Fruit fly (Drosophila melanogaster) whole organism, prepupa: ENCODE results near the gene CG33191.

ENCODE experiments used
- Blimp-1 ChIP-seq: fragments of 200-800 bp; sonication (Bioruptor generic); optimal IDR thresholded peaks from 3 replicates; lab custom pipeline; 2017; ENCODE audit warnings: missing biosample characterization, missing genetic modification characterization, mild to moderate bottlenecking, moderate library complexity, missing genetic modification reagents
- CG10631 ChIP-seq: fragments of 200-800 bp; sonication (Bioruptor generic); optimal IDR thresholded peaks from 2 replicates; lab custom pipeline; 2016; ENCODE audit warnings: missing biosample characterization, missing genetic modification characterization
- CG11294 ChIP-seq: fragments of 200-800 bp; sonication (Bioruptor generic); IDR thresholded peaks from 2 replicates; pipeline ENCODE4 v1.3.6; 2022; ENCODE audit warnings: missing biosample characterization, missing genetic modification characterization
- CG11902 ChIP-seq: fragments of 200-800 bp; sonication (Bioruptor generic); optimal IDR thresholded peaks from 3 replicates; lab custom pipeline; 2016; ENCODE audit warnings: missing biosample characterization, missing genetic modification characterization
- CG15336 ChIP-seq: fragments of 200-800 bp; sonication (Bioruptor generic); IDR thresholded peaks from 2 replicates; pipeline ENCODE4 v1.3.6; 2022; ENCODE audit warnings: missing biosample characterization, missing genetic modification characterization
- CG1621 ChIP-seq: fragments of 200-800 bp; sonication (Bioruptor generic); optimal IDR thresholded peaks from 3 replicates; lab custom pipeline; 2018; ENCODE audit warnings: missing biosample characterization, mild to moderate bottlenecking, missing genetic modification characterization
- CG16779 ChIP-seq: fragments of 200-800 bp; sonication (Bioruptor generic); optimal IDR thresholded peaks from 3 replicates; lab custom pipeline; 2017; ENCODE audit warnings: missing biosample characterization, mild to moderate bottlenecking, missing genetic modification characterization
- CG31627 ChIP-seq: fragments of 200-800 bp; sonication (Bioruptor generic); optimal IDR thresholded peaks from 3 replicates; lab custom pipeline; 2016; ENCODE audit warnings: missing biosample characterization, missing genetic modification characterization
- CG32006 ChIP-seq: fragments of 200-800 bp; sonication (Bioruptor generic); optimal IDR thresholded peaks from 3 replicates; lab custom pipeline; 2017; ENCODE audit warnings: missing biosample characterization, mild to moderate bottlenecking, missing genetic modification characterization
- CG3919 ChIP-seq: fragments of 200-800 bp; sonication (Bioruptor generic); optimal IDR thresholded peaks from 3 replicates; lab custom pipeline; 2016; ENCODE audit warnings: missing biosample characterization, missing genetic modification characterization
- CG6163 ChIP-seq: fragments of 200-800 bp; sonication (Bioruptor generic); IDR thresholded peaks from 3 replicates; pipeline ENCODE4 v1.3.6; 2022; ENCODE audit warnings: missing biosample characterization, missing genetic modification characterization
- CG6276 ChIP-seq: fragments of 200-800 bp; sonication (Bioruptor generic); optimal IDR thresholded peaks from 2 replicates; lab custom pipeline; 2017; ENCODE audit warnings: missing biosample characterization, mild to moderate bottlenecking, missing genetic modification characterization
- CG6792 ChIP-seq: fragments of 200-800 bp; sonication (Bioruptor generic); optimal IDR thresholded peaks from 3 replicates; lab custom pipeline; 2016; ENCODE audit warnings: missing biosample characterization, missing genetic modification characterization
- CG6808 ChIP-seq: fragments of 200-800 bp; sonication (Bioruptor generic); optimal IDR thresholded peaks from 3 replicates; lab custom pipeline; 2017; ENCODE audit warnings: missing biosample characterization, missing genetic modification characterization, mild to moderate bottlenecking, moderate library complexity, missing genetic modification reagents
- CG7368 ChIP-seq: fragments of 200-800 bp; sonication (Bioruptor generic); optimal IDR thresholded peaks from 3 replicates; lab custom pipeline; 2016; ENCODE audit warnings: missing biosample characterization, missing genetic modification characterization
- CG8119 ChIP-seq: fragments of 200-800 bp; sonication (Bioruptor generic); IDR thresholded peaks from 3 replicates; pipeline ENCODE4 v1.3.6; 2022; ENCODE audit warnings: missing biosample characterization, missing genetic modification characterization
- CG8319 ChIP-seq: fragments of 200-800 bp; sonication (Bioruptor generic); optimal IDR thresholded peaks from 3 replicates; lab custom pipeline; 2016; ENCODE audit warnings: missing biosample characterization, missing genetic modification characterization
- CG8632 ChIP-seq: fragments of 200-800 bp; sonication (Bioruptor generic); optimal IDR thresholded peaks from 3 replicates; lab custom pipeline; 2016; ENCODE audit warnings: missing biosample characterization, missing genetic modification characterization
- CG9139 ChIP-seq: fragments of 200-800 bp; sonication (Bioruptor generic); optimal IDR thresholded peaks from 3 replicates; lab custom pipeline; 2017; ENCODE audit warnings: missing biosample characterization, mild to moderate bottlenecking, missing genetic modification characterization
- Eip75B ChIP-seq: fragments of 200-800 bp; sonication (Bioruptor generic); optimal IDR thresholded peaks from 3 replicates; lab custom pipeline; 2016; ENCODE audit warnings: missing biosample characterization, missing genetic modification characterization
- Eip78C ChIP-seq: fragments of 200-800 bp; sonication (Bioruptor generic); peaks from one replicate; lab custom pipeline; 2016; ENCODE audit warnings: missing biosample characterization, missing genetic modification characterization
- Eip93F ChIP-seq: fragments of 200-800 bp; sonication (Bioruptor generic); optimal IDR thresholded peaks from 2 replicates; lab custom pipeline; 2016; ENCODE audit warnings: missing biosample characterization, mild to moderate bottlenecking, missing genetic modification characterization
- Ets21C ChIP-seq: fragments of 200-800 bp; sonication (Bioruptor generic); optimal IDR thresholded peaks from 3 replicates; lab custom pipeline; 2016; ENCODE audit warnings: missing biosample characterization, missing genetic modification characterization
- Gug ChIP-seq: fragments of 200-800 bp; sonication (Bioruptor generic); IDR thresholded peaks from 2 replicates; pipeline ENCODE4 v1.3.6; 2022; ENCODE audit warnings: missing biosample characterization, missing genetic modification characterization
- Hr38 ChIP-seq: sonication (Bioruptor generic); optimal IDR thresholded peaks from 2 replicates; lab custom pipeline; 2016; ENCODE audit warnings: missing biosample characterization, missing genetic modification characterization
- Hr39 ChIP-seq: fragments of 200-800 bp; sonication (Bioruptor generic); optimal IDR thresholded peaks from 2 replicates; lab custom pipeline; 2016; ENCODE audit warnings: missing biosample characterization, missing genetic modification characterization
- Hr4 ChIP-seq: fragments of 200-800 bp; sonication (Bioruptor generic); optimal IDR thresholded peaks from 3 replicates; lab custom pipeline; 2016; ENCODE audit warnings: missing biosample characterization, missing genetic modification characterization
- Lpt ChIP-seq: fragments of 200-800 bp; sonication (Bioruptor generic); optimal IDR thresholded peaks from 3 replicates; lab custom pipeline; 2016; ENCODE audit warnings: missing biosample characterization, missing genetic modification characterization
- OdsH ChIP-seq: fragments of 200-800 bp; sonication (Bioruptor generic); optimal IDR thresholded peaks from 3 replicates; lab custom pipeline; 2016; ENCODE audit warnings: missing biosample characterization, missing genetic modification characterization
- Smox ChIP-seq: fragments of 200-800 bp; sonication (Bioruptor generic); optimal IDR thresholded peaks from 3 replicates; lab custom pipeline; 2016; ENCODE audit warnings: missing biosample characterization, missing genetic modification characterization
- Sox102F ChIP-seq: fragments of 200-800 bp; sonication (Bioruptor generic); optimal IDR thresholded peaks from 2 replicates; lab custom pipeline; 2016; ENCODE audit warnings: missing biosample characterization, mild to moderate bottlenecking, missing genetic modification characterization
- Sox14 ChIP-seq: fragments of 200-800 bp; sonication (Bioruptor generic); optimal IDR thresholded peaks from 3 replicates; lab custom pipeline; 2016; ENCODE audit warnings: missing biosample characterization, missing genetic modification characterization
- Sox15 ChIP-seq: fragments of 200-800 bp; sonication (Bioruptor generic); optimal IDR thresholded peaks from 3 replicates; lab custom pipeline; 2016; ENCODE audit warnings: missing biosample characterization, missing genetic modification characterization
- achi ChIP-seq: fragments of 200-800 bp; sonication (Bioruptor generic); optimal IDR thresholded peaks from 3 replicates; lab custom pipeline; 2016; ENCODE audit warnings: missing biosample characterization, missing genetic modification characterization
- acj6 ChIP-seq: fragments of 200-800 bp; sonication (Bioruptor generic); optimal IDR thresholded peaks from 3 replicates; lab custom pipeline; 2016; ENCODE audit warnings: missing biosample characterization, missing genetic modification characterization
- cyc ChIP-seq: fragments of 200-800 bp; sonication (Bioruptor generic); optimal IDR thresholded peaks from 3 replicates; lab custom pipeline; 2016; ENCODE audit warnings: missing biosample characterization, missing genetic modification characterization
- dac ChIP-seq: fragments of 200-800 bp; sonication (Bioruptor generic); optimal IDR thresholded peaks from 2 replicates; lab custom pipeline; 2017; ENCODE audit warnings: missing biosample characterization, mild to moderate bottlenecking, missing genetic modification characterization
- dsx ChIP-seq: fragments of 200-800 bp; optimal IDR thresholded peaks from 3 replicates; lab custom pipeline; 2019; ENCODE audit warnings: missing biosample characterization, mild to moderate bottlenecking, missing genetic modification characterization, moderate library complexity; ENCODE audit not compliant: poor library complexity, severe bottlenecking
- eg ChIP-seq: fragments of 200-800 bp; sonication (Bioruptor generic); IDR thresholded peaks from 3 replicates; pipeline ENCODE4 v1.3.6; 2022; ENCODE audit warnings: missing biosample characterization, missing genetic modification characterization
- esn ChIP-seq: fragments of 200-800 bp; sonication (Bioruptor generic); optimal IDR thresholded peaks from 2 replicates; lab custom pipeline; 2016; ENCODE audit warnings: missing biosample characterization, mild to moderate bottlenecking, missing genetic modification characterization, moderate library complexity
- fd59A ChIP-seq: fragments of 200-800 bp; sonication (Bioruptor generic); optimal IDR thresholded peaks from 2 replicates; lab custom pipeline; 2017; ENCODE audit warnings: missing biosample characterization, mild to moderate bottlenecking, missing genetic modification characterization, missing genetic modification reagents
- fkh ChIP-seq: fragments of 200-800 bp; sonication (Bioruptor generic); optimal IDR thresholded peaks from 3 replicates; lab custom pipeline; 2017; ENCODE audit warnings: missing biosample characterization, mild to moderate bottlenecking, missing genetic modification characterization, moderate library complexity
- lz ChIP-seq: fragments of 200-800 bp; sonication (Bioruptor generic); optimal IDR thresholded peaks from 3 replicates; lab custom pipeline; 2016; ENCODE audit warnings: missing biosample characterization, missing genetic modification characterization
- net ChIP-seq: fragments of 200-800 bp; sonication (Bioruptor generic); optimal IDR thresholded peaks from 3 replicates; lab custom pipeline; 2016; ENCODE audit warnings: missing biosample characterization, missing genetic modification characterization
- salr ChIP-seq, 2 experiments: fragments of 200-800 bp; sonication (Bioruptor generic); optimal IDR thresholded peaks; 3 replicates each; lab custom pipeline; 2016 to 2018; ENCODE audit warnings: missing biosample characterization in 2 of 2, missing genetic modification characterization in 2 of 2, mild to moderate bottlenecking in 1 of 2
- spab ChIP-seq: fragments of 200-800 bp; sonication (Bioruptor generic); optimal IDR thresholded peaks from 2 replicates; lab custom pipeline; 2017; ENCODE audit warnings: missing biosample characterization, mild to moderate bottlenecking, missing genetic modification characterization, missing genetic modification reagents
- ss ChIP-seq, 2 experiments: fragments of 200-800 bp; sonication (Bioruptor generic); optimal IDR thresholded peaks; 2 replicates in 1 of 2; 3 replicates in 1 of 2; lab custom pipeline; 2017 to 2018; ENCODE audit warnings: mild to moderate bottlenecking in 2 of 2, missing biosample characterization in 2 of 2, missing genetic modification characterization in 2 of 2, moderate library complexity in 1 of 2
- svp ChIP-seq: fragments of 200-800 bp; sonication (Bioruptor generic); peaks from one replicate; lab custom pipeline; 2016; ENCODE audit warnings: missing biosample characterization, missing genetic modification characterization
- topi ChIP-seq: fragments of 200-800 bp; sonication (Bioruptor generic); optimal IDR thresholded peaks from 3 replicates; lab custom pipeline; 2016; ENCODE audit warnings: missing biosample characterization, missing genetic modification characterization
- vri ChIP-seq: fragments of 200-800 bp; sonication (Bioruptor generic); optimal IDR thresholded peaks from 3 replicates; lab custom pipeline; 2016; ENCODE audit warnings: missing biosample characterization, mild to moderate bottlenecking, missing genetic modification characterization

Gene CG33191

dm6 chr3R:8740118-8740517, 39.6 kb downstream of the CG33191 start:
- TF ChIP-seq CG10631 (GFP tag; lab: Kevin White, UChicago) (no peak), svp (GFP tag; lab: Kevin White, UChicago) (peak; percentile 74)

dm6 chr3R:8739161-8739783, 40.5 kb downstream of the CG33191 start:
- no peak for TF ChIP-seq CG16779
- no peak for TF ChIP-seq Hr39 (GFP tag; lab: Kevin White, UChicago)
- TF ChIP-seq lz (GFP tag; lab: Kevin White, UChicago) = no peak
- no peak for TF ChIP-seq CG7368
- TF ChIP-seq Ets21C (GFP tag; lab: Kevin White, UChicago) = no peak
- TF ChIP-seq CG8632 = no peak
- TF ChIP-seq acj6 (GFP tag; lab: Kevin White, UChicago) = no peak
- no peak for TF ChIP-seq topi
- TF ChIP-seq Lpt (GFP tag; lab: Kevin White, UChicago) = no peak
- peak; percentile 33 for TF ChIP-seq esn
- no peak for TF ChIP-seq CG31627 (GFP tag; lab: Kevin White, UChicago)
- TF ChIP-seq Blimp-1 (GFP tag; lab: Kevin White, UChicago) = no peak
- no peak for TF ChIP-seq fkh (GFP tag; lab: Kevin White, UChicago)
- TF ChIP-seq fd59A (GFP tag; lab: Kevin White, UChicago) = no peak
- TF ChIP-seq dac = no peak
- no peak for TF ChIP-seq CG1621 (tag; lab: Kevin White, UChicago)
- TF ChIP-seq ss (GFP tag; optimal IDR thresholded peaks at IDR 0.05; lab: Kevin White, UChicago) = peak in 1 of 2 experiments; percentile 25
- TF ChIP-seq CG15336 = no peak
- no peak for TF ChIP-seq CG6276 (GFP tag; lab: Kevin White, UChicago)
- TF ChIP-seq spab (GFP tag; lab: Kevin White, UChicago) = peak; percentile 6
- TF ChIP-seq Smox (GFP tag; lab: Kevin White, UChicago) = no peak
- TF ChIP-seq cyc = no peak
- TF ChIP-seq CG6163 (GFP tag; lab: Robert Waterston, UW) = no peak
- TF ChIP-seq CG8319 (GFP tag; lab: Kevin White, UChicago) = no peak
- TF ChIP-seq Gug (GFP tag; lab: Robert Waterston, UW) = no peak
- TF ChIP-seq CG6792 (GFP tag; lab: Kevin White, UChicago) = no peak
- TF ChIP-seq CG11902 (GFP tag; lab: Kevin White, UChicago) = no peak
- TF ChIP-seq eg = no peak
- peak; percentile 27 for TF ChIP-seq CG6808
- TF ChIP-seq Hr4 (GFP tag; lab: Kevin White, UChicago) = no peak
- TF ChIP-seq Eip75B (GFP tag; lab: Kevin White, UChicago) = peak; percentile 27
- no peak for TF ChIP-seq net (GFP tag; lab: Kevin White, UChicago)
- TF ChIP-seq Sox14 = no peak
- TF ChIP-seq CG9139 (GFP tag; lab: Kevin White, UChicago) = no peak
- TF ChIP-seq svp (GFP tag; lab: Kevin White, UChicago) = peak; percentile 48
- TF ChIP-seq Eip93F = no peak
- no peak for TF ChIP-seq CG11294 (GFP tag; lab: Robert Waterston, UW)
- no peak for TF ChIP-seq dsx (GFP tag; lab: Kevin White, UChicago)
- peak; percentile 16 for TF ChIP-seq Eip78C (GFP tag; lab: Kevin White, UChicago)
- TF ChIP-seq CG8119 (GFP tag; lab: Robert Waterston, UW) = no peak
- TF ChIP-seq CG32006 (GFP tag; lab: Kevin White, UChicago) = no peak
- no peak for TF ChIP-seq Sox15 (GFP tag; lab: Kevin White, UChicago)
- TF ChIP-seq salr (GFP tag; optimal IDR thresholded peaks at IDR 0.05; lab: Kevin White, UChicago) = no peak
- no peak for TF ChIP-seq Sox102F (GFP tag; lab: Kevin White, UChicago)
- no peak for TF ChIP-seq OdsH
- no peak for TF ChIP-seq Hr38
- TF ChIP-seq vri = no peak
- TF ChIP-seq achi (GFP tag; lab: Kevin White, UChicago) = peak; percentile 3
- TF ChIP-seq CG3919 (GFP tag; lab: Kevin White, UChicago) = no peak
